Fruit fly (Drosophila melanogaster) S2 (cell line): Measurements from ENCODE around the gene CG7573.

Experiments used
- CG8478 ChIP-seq: fragments of >200 bp; optimal IDR thresholded peaks from 2 replicates; lab custom pipeline; 2018
- CTCF ChIP-seq, 2 experiments: fragments of >200 bp; optimal IDR thresholded peaks; 2 replicates each; lab custom pipeline; 2018

dm6 chr3L:11342533-11343065 is 31.1 kb downstream of the CG7573 start:
- TF ChIP-seq CG8478 (lab: Kevin White, UChicago) (no peak), CTCF (optimal IDR thresholded peaks at IDR 0.05; lab: Kevin White, UChicago) (no peak)
